Worm (Caenorhabditis elegans) whole organism, early embryonic: ENCODE measurements around the gene C30H6.5.

ENCODE experiments used
- B0310.2 ChIP-seq: sonication (generic microtip); optimal IDR thresholded peaks from 2 replicates; lab custom pipeline; 2016; ENCODE audit warnings: mild to moderate bottlenecking, missing genetic modification characterization, missing compliant biosample characterization
- F13C5.2 ChIP-seq: sonication (generic microtip); optimal IDR thresholded peaks from 2 replicates; lab custom pipeline; 2017; ENCODE audit warnings: mild to moderate bottlenecking, missing genetic modification characterization, inconsistent platforms, missing compliant biosample characterization
- aly-1 ChIP-seq: sonication (generic microtip); optimal IDR thresholded peaks from 2 replicates; lab custom pipeline; 2016; ENCODE audit warnings: missing genetic modification characterization, missing compliant biosample characterization
- ama-1 ChIP-seq: fragments of 150-350 bp; optimal IDR thresholded peaks from 2 replicates; lab custom pipeline; 2014
- ceh-36 ChIP-seq: sonication (generic microtip); optimal IDR thresholded peaks from 2 replicates; lab custom pipeline; 2016; ENCODE audit warnings: missing genetic modification characterization, inconsistent platforms, missing compliant biosample characterization
- ets-7 ChIP-seq: sonication (generic microtip); optimal IDR thresholded peaks from 2 replicates; lab custom pipeline; 2016; ENCODE audit warnings: missing genotype, missing genetic modification characterization, missing compliant biosample characterization
- flt-1 ChIP-seq: fragments of 200-800 bp; sonication (Bioruptor generic); IDR thresholded peaks from 2 replicates; pipeline ENCODE4 v1.3.6; 2022; ENCODE audit warnings: missing genetic modification characterization, missing compliant biosample characterization
- hmbx-1 ChIP-seq: sonication (generic microtip); optimal IDR thresholded peaks from 2 replicates; lab custom pipeline; 2016; ENCODE audit warnings: mild to moderate bottlenecking, missing genetic modification characterization, missing compliant biosample characterization
- hmg-4 ChIP-seq: fragments of 200-800 bp; sonication (Bioruptor generic); optimal IDR thresholded peaks from 2 replicates; lab custom pipeline; 2018; ENCODE audit warnings: mild to moderate bottlenecking, missing genetic modification characterization, missing compliant biosample characterization
- scrt-1 ChIP-seq: fragments of 200-800 bp; sonication (Bioruptor generic); IDR thresholded peaks from 2 replicates; pipeline ENCODE4 v1.3.6; 2022; ENCODE audit warnings: missing genetic modification characterization, missing compliant biosample characterization
- sea-1 ChIP-seq: fragments of 200-800 bp; sonication (Bioruptor generic); conservative IDR thresholded peaks from 2 replicates; pipeline ENCODE4 v1.3.6; 2022; ENCODE audit warnings: missing genetic modification characterization, missing compliant biosample characterization
- tbx-11 ChIP-seq: fragments of 200-800 bp; sonication (Bioruptor generic); IDR thresholded peaks from 2 replicates; pipeline ENCODE4 v1.3.6; 2022; ENCODE audit warnings: missing genetic modification characterization, missing compliant biosample characterization
- tra-4 ChIP-seq: sonication (generic microtip); optimal IDR thresholded peaks from 2 replicates; lab custom pipeline; 2017; ENCODE audit warnings: missing genetic modification characterization, missing compliant biosample characterization

DNA sequence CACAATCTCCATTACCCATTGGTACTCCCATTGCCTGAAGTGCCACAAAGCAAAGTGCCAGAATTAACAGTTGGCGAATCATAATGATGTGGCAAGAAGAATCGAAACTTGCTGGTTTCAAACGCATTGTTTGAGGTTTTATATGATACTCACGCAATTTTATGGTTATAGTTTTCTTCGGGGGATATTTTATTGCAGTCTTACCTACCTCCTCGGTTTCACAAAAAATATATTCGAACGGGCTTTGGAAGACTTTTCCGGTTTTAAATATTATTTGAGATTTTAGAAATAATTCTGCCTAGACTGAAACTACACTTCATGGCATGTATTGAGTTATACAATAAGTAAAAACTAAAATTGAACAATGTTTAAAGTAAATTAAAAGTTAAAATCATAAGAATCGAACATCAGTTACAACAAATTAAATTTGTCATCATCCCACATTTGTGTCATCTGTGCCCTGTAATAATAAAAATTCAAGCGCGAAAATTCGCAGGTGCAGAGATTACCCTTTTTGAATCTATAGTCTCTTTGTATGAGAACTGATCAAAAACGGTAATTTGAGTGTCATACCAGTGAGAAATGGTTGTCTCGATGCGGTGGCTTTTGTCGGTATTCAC, 24.9 kb upstream of the C30H6.5 start, which contains the start of the genes clec-197 and clec-198:
- no peak for TF ChIP-seq ama-1 (lab: Kevin White, UChicago)
- TF ChIP-seq B0310.2 (tag; lab: Kevin White, UChicago), result no peak
- no peak for TF ChIP-seq hmg-4 (GFP tag; lab: Kevin White, UChicago)
- no peak for TF ChIP-seq flt-1 (GFP tag; lab: Robert Waterston, UW)
- TF ChIP-seq ets-7 (tag; lab: Kevin White, UChicago), result no peak
- TF ChIP-seq sea-1 (GFP tag; lab: Robert Waterston, UW), result no peak
- TF ChIP-seq aly-1, result no peak
- no peak for TF ChIP-seq ceh-36 (tag; lab: Kevin White, UChicago)
- TF ChIP-seq F13C5.2 (tag; lab: Kevin White, UChicago), result no peak
- no peak for TF ChIP-seq tbx-11 (GFP tag; lab: Robert Waterston, UW)
- TF ChIP-seq tra-4, result no peak
- TF ChIP-seq hmbx-1 (tag; lab: Kevin White, UChicago), result no peak
- TF ChIP-seq scrt-1, result no peak
